Fruit fly (Drosophila melanogaster) whole organism, prepupa: ENCODE data around the gene Or85e.

Experiments
- Blimp-1 ChIP-seq: fragments of 200-800 bp; sonication (Bioruptor generic); optimal IDR thresholded peaks from 3 replicates; lab custom pipeline; 2017; ENCODE audit warnings: missing biosample characterization, missing genetic modification characterization, mild to moderate bottlenecking, moderate library complexity, missing genetic modification reagents
- CG10631 ChIP-seq: fragments of 200-800 bp; sonication (Bioruptor generic); optimal IDR thresholded peaks from 2 replicates; lab custom pipeline; 2016; ENCODE audit warnings: missing biosample characterization, missing genetic modification characterization
- CG11294 ChIP-seq: fragments of 200-800 bp; sonication (Bioruptor generic); IDR thresholded peaks from 2 replicates; pipeline ENCODE4 v1.3.6; 2022; ENCODE audit warnings: missing biosample characterization, missing genetic modification characterization
- CG15336 ChIP-seq: fragments of 200-800 bp; sonication (Bioruptor generic); IDR thresholded peaks from 2 replicates; pipeline ENCODE4 v1.3.6; 2022; ENCODE audit warnings: missing biosample characterization, missing genetic modification characterization
- CG1621 ChIP-seq: fragments of 200-800 bp; sonication (Bioruptor generic); optimal IDR thresholded peaks from 3 replicates; lab custom pipeline; 2018; ENCODE audit warnings: missing biosample characterization, mild to moderate bottlenecking, missing genetic modification characterization
- CG16779 ChIP-seq: fragments of 200-800 bp; sonication (Bioruptor generic); optimal IDR thresholded peaks from 3 replicates; lab custom pipeline; 2017; ENCODE audit warnings: missing biosample characterization, mild to moderate bottlenecking, missing genetic modification characterization
- CG31627 ChIP-seq: fragments of 200-800 bp; sonication (Bioruptor generic); optimal IDR thresholded peaks from 3 replicates; lab custom pipeline; 2016; ENCODE audit warnings: missing biosample characterization, missing genetic modification characterization
- CG32006 ChIP-seq: fragments of 200-800 bp; sonication (Bioruptor generic); optimal IDR thresholded peaks from 3 replicates; lab custom pipeline; 2017; ENCODE audit warnings: missing biosample characterization, mild to moderate bottlenecking, missing genetic modification characterization
- CG4318 ChIP-seq: fragments of 200-800 bp; sonication (Bioruptor generic); optimal IDR thresholded peaks from 3 replicates; lab custom pipeline; 2017; ENCODE audit warnings: missing biosample characterization, mild to moderate bottlenecking, missing genetic modification characterization
- CG6163 ChIP-seq: fragments of 200-800 bp; sonication (Bioruptor generic); IDR thresholded peaks from 3 replicates; pipeline ENCODE4 v1.3.6; 2022; ENCODE audit warnings: missing biosample characterization, missing genetic modification characterization
- CG6276 ChIP-seq: fragments of 200-800 bp; sonication (Bioruptor generic); optimal IDR thresholded peaks from 2 replicates; lab custom pipeline; 2017; ENCODE audit warnings: missing biosample characterization, mild to moderate bottlenecking, missing genetic modification characterization
- CG6792 ChIP-seq: fragments of 200-800 bp; sonication (Bioruptor generic); optimal IDR thresholded peaks from 3 replicates; lab custom pipeline; 2016; ENCODE audit warnings: missing biosample characterization, missing genetic modification characterization
- CG6854 ChIP-seq: fragments of 200-800 bp; sonication (Bioruptor generic); optimal IDR thresholded peaks from 2 replicates; lab custom pipeline; 2017; ENCODE audit warnings: missing biosample characterization, mild to moderate bottlenecking, missing genetic modification characterization
- CG7368 ChIP-seq: fragments of 200-800 bp; sonication (Bioruptor generic); optimal IDR thresholded peaks from 3 replicates; lab custom pipeline; 2016; ENCODE audit warnings: missing biosample characterization, missing genetic modification characterization
- CG8119 ChIP-seq: fragments of 200-800 bp; sonication (Bioruptor generic); IDR thresholded peaks from 3 replicates; pipeline ENCODE4 v1.3.6; 2022; ENCODE audit warnings: missing biosample characterization, missing genetic modification characterization
- CG8319 ChIP-seq: fragments of 200-800 bp; sonication (Bioruptor generic); optimal IDR thresholded peaks from 3 replicates; lab custom pipeline; 2016; ENCODE audit warnings: missing biosample characterization, missing genetic modification characterization
- CG9139 ChIP-seq: fragments of 200-800 bp; sonication (Bioruptor generic); optimal IDR thresholded peaks from 3 replicates; lab custom pipeline; 2017; ENCODE audit warnings: missing biosample characterization, mild to moderate bottlenecking, missing genetic modification characterization
- Eip75B ChIP-seq: fragments of 200-800 bp; sonication (Bioruptor generic); optimal IDR thresholded peaks from 3 replicates; lab custom pipeline; 2016; ENCODE audit warnings: missing biosample characterization, missing genetic modification characterization
- Eip78C ChIP-seq: fragments of 200-800 bp; sonication (Bioruptor generic); peaks from one replicate; lab custom pipeline; 2016; ENCODE audit warnings: missing biosample characterization, missing genetic modification characterization
- Ets21C ChIP-seq: fragments of 200-800 bp; sonication (Bioruptor generic); optimal IDR thresholded peaks from 3 replicates; lab custom pipeline; 2016; ENCODE audit warnings: missing biosample characterization, missing genetic modification characterization
- Ets96B ChIP-seq: fragments of 200-800 bp; optimal IDR thresholded peaks from 2 replicates; lab custom pipeline; 2019; ENCODE audit warnings: missing biosample characterization, mild to moderate bottlenecking, missing genetic modification characterization, moderate library complexity
- Hr39 ChIP-seq: fragments of 200-800 bp; sonication (Bioruptor generic); optimal IDR thresholded peaks from 2 replicates; lab custom pipeline; 2016; ENCODE audit warnings: missing biosample characterization, missing genetic modification characterization
- Hr4 ChIP-seq: fragments of 200-800 bp; sonication (Bioruptor generic); optimal IDR thresholded peaks from 3 replicates; lab custom pipeline; 2016; ENCODE audit warnings: missing biosample characterization, missing genetic modification characterization
- OdsH ChIP-seq: fragments of 200-800 bp; sonication (Bioruptor generic); optimal IDR thresholded peaks from 3 replicates; lab custom pipeline; 2016; ENCODE audit warnings: missing biosample characterization, missing genetic modification characterization
- Smox ChIP-seq: fragments of 200-800 bp; sonication (Bioruptor generic); optimal IDR thresholded peaks from 3 replicates; lab custom pipeline; 2016; ENCODE audit warnings: missing biosample characterization, missing genetic modification characterization
- Sox14 ChIP-seq: fragments of 200-800 bp; sonication (Bioruptor generic); optimal IDR thresholded peaks from 3 replicates; lab custom pipeline; 2016; ENCODE audit warnings: missing biosample characterization, missing genetic modification characterization
- Sox15 ChIP-seq: fragments of 200-800 bp; sonication (Bioruptor generic); optimal IDR thresholded peaks from 3 replicates; lab custom pipeline; 2016; ENCODE audit warnings: missing biosample characterization, missing genetic modification characterization
- achi ChIP-seq: fragments of 200-800 bp; sonication (Bioruptor generic); optimal IDR thresholded peaks from 3 replicates; lab custom pipeline; 2016; ENCODE audit warnings: missing biosample characterization, missing genetic modification characterization
- acj6 ChIP-seq: fragments of 200-800 bp; sonication (Bioruptor generic); optimal IDR thresholded peaks from 3 replicates; lab custom pipeline; 2016; ENCODE audit warnings: missing biosample characterization, missing genetic modification characterization
- cyc ChIP-seq: fragments of 200-800 bp; sonication (Bioruptor generic); optimal IDR thresholded peaks from 3 replicates; lab custom pipeline; 2016; ENCODE audit warnings: missing biosample characterization, missing genetic modification characterization
- dac ChIP-seq: fragments of 200-800 bp; sonication (Bioruptor generic); optimal IDR thresholded peaks from 2 replicates; lab custom pipeline; 2017; ENCODE audit warnings: missing biosample characterization, mild to moderate bottlenecking, missing genetic modification characterization
- dsx ChIP-seq: fragments of 200-800 bp; optimal IDR thresholded peaks from 3 replicates; lab custom pipeline; 2019; ENCODE audit warnings: missing biosample characterization, mild to moderate bottlenecking, missing genetic modification characterization, moderate library complexity; ENCODE audit not compliant: poor library complexity, severe bottlenecking
- eg ChIP-seq: fragments of 200-800 bp; sonication (Bioruptor generic); IDR thresholded peaks from 3 replicates; pipeline ENCODE4 v1.3.6; 2022; ENCODE audit warnings: missing biosample characterization, missing genetic modification characterization
- esn ChIP-seq: fragments of 200-800 bp; sonication (Bioruptor generic); optimal IDR thresholded peaks from 2 replicates; lab custom pipeline; 2016; ENCODE audit warnings: missing biosample characterization, mild to moderate bottlenecking, missing genetic modification characterization, moderate library complexity
- fd59A ChIP-seq: fragments of 200-800 bp; sonication (Bioruptor generic); optimal IDR thresholded peaks from 2 replicates; lab custom pipeline; 2017; ENCODE audit warnings: missing biosample characterization, mild to moderate bottlenecking, missing genetic modification characterization, missing genetic modification reagents
- fd85E ChIP-seq: fragments of 200-800 bp; sonication (Bioruptor generic); optimal IDR thresholded peaks from 3 replicates; lab custom pipeline; 2016; ENCODE audit warnings: missing biosample characterization, missing genetic modification characterization
- fkh ChIP-seq: fragments of 200-800 bp; sonication (Bioruptor generic); optimal IDR thresholded peaks from 3 replicates; lab custom pipeline; 2017; ENCODE audit warnings: missing biosample characterization, mild to moderate bottlenecking, missing genetic modification characterization, moderate library complexity
- lz ChIP-seq: fragments of 200-800 bp; sonication (Bioruptor generic); optimal IDR thresholded peaks from 3 replicates; lab custom pipeline; 2016; ENCODE audit warnings: missing biosample characterization, missing genetic modification characterization
- net ChIP-seq: fragments of 200-800 bp; sonication (Bioruptor generic); optimal IDR thresholded peaks from 3 replicates; lab custom pipeline; 2016; ENCODE audit warnings: missing biosample characterization, missing genetic modification characterization
- pdm3 ChIP-seq: fragments of 200-800 bp; sonication (Bioruptor generic); optimal IDR thresholded peaks from 3 replicates; lab custom pipeline; 2016; ENCODE audit warnings: missing biosample characterization, missing genetic modification characterization
- ss ChIP-seq, 2 experiments: fragments of 200-800 bp; sonication (Bioruptor generic); optimal IDR thresholded peaks; 2 replicates in 1 of 2; 3 replicates in 1 of 2; lab custom pipeline; 2017 to 2018; ENCODE audit warnings: mild to moderate bottlenecking in 2 of 2, missing biosample characterization in 2 of 2, missing genetic modification characterization in 2 of 2, moderate library complexity in 1 of 2
- svp ChIP-seq: fragments of 200-800 bp; sonication (Bioruptor generic); peaks from one replicate; lab custom pipeline; 2016; ENCODE audit warnings: missing biosample characterization, missing genetic modification characterization
- topi ChIP-seq: fragments of 200-800 bp; sonication (Bioruptor generic); optimal IDR thresholded peaks from 3 replicates; lab custom pipeline; 2016; ENCODE audit warnings: missing biosample characterization, missing genetic modification characterization
- vri ChIP-seq: fragments of 200-800 bp; sonication (Bioruptor generic); optimal IDR thresholded peaks from 3 replicates; lab custom pipeline; 2016; ENCODE audit warnings: missing biosample characterization, mild to moderate bottlenecking, missing genetic modification characterization

Or85e gene

DNA sequence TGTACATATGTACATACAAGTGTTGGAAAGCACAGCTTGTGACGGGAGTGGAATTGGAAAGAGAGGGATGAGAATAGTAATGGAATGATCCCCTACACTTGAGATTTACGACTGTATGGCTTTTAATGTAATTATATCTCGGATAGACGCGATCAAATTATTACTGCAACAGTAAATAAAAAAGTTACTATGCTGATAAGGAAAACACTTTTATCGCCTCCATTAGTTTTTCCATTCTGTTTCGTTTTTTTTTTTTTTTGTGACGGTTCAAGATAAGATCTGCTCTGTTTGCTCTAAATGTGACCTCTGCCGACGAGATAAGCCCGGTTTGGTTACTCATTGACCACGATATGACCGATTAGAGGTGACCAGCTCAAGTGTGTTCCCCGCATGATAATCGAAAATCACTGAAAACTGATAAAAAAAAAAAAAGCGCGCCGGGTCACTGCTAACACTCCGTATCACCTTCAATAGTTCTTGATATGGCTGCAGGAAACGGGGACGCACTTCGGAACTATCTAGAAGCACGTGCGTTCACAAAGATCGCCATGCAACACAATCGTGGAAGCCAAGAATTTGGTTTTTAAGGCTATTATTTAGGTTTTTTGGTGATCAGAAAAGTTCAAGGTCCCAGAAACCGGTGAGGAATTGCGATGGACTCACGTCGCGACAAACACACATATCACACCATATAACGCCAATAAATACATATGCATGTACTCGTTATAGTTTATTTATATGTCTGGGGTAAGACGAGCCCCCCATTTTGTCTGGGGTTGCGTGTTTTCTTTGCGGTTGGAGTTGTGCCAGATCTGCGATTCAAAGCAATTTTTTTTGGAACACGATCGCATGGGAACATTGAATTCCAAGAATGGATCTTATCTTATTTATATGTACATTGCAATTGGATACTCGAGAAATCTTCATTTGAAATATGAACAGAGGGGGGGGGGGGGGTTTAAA lies 35.1 kb upstream of the Or85e start, which contains the start of gene p (continued):
- TF ChIP-seq Ets96B (tag; lab: Kevin White, UChicago) (no peak), CG7368 (peak; percentile 73), CG4318 (no peak), ss (GFP tag; optimal IDR thresholded peaks at IDR 0.05; lab: Kevin White, UChicago) (peak in 1 of 2 experiments; percentile 66), Smox (GFP tag; lab: Kevin White, UChicago) (peak; percentile 40), CG16779 (peak; percentile 33), achi (GFP tag; lab: Kevin White, UChicago) (peak; percentile 71), topi (peak; percentile 55), cyc (peak; percentile 60), svp (peak; percentile 92), fd59A (no peak)

DNA sequence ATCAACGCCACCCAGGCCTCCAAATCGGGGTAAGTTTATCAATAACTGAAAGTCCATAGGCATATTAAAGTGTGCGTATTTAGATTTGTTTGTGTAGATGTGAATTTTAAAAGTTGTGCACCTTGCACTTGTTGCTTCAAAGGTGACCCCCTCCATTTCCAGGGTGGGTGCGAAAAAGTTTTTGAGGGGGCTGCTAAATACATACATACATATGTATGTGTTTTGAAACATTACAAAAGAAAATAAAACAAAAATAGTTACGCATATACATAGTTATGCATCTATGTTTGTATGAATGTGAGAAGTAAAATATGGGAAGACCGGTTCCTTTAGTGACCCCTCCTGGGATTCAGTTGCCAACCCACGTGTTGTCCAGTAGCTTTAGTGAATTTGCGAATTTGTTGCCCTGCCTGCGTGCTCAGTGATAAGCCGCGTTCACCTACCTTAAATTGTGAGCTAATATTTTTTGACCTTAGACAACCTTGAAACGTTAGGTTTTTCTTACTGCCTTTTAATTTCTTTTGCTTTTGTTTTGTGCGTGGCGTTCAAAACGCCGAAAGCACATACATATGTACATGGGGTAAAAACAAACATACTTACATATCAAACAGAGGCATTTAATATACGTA lies 34.3 kb upstream of the Or85e start:
- peak; percentile 17 for TF ChIP-seq Sox15
- peak; percentile 39 for TF ChIP-seq Hr39 (GFP tag; lab: Kevin White, UChicago)
- peak; percentile 10 for TF ChIP-seq Hr4
- peak; percentile 13 for TF ChIP-seq Sox14
- TF ChIP-seq CG11294 (GFP tag; lab: Robert Waterston, UW), result peak; percentile 40; the same call in 1 of the 2 replicates
- TF ChIP-seq pdm3, result no peak
- TF ChIP-seq eg (GFP tag; lab: Robert Waterston, UW), result peak; percentile 64
- no peak for TF ChIP-seq OdsH (GFP tag; lab: Kevin White, UChicago)
- TF ChIP-seq CG6792 (GFP tag; lab: Kevin White, UChicago), result no peak
- TF ChIP-seq CG8119 (GFP tag; lab: Robert Waterston, UW), result peak; percentile 32; the same call in 2 of the 3 replicates
- TF ChIP-seq Ets96B (tag; lab: Kevin White, UChicago), result peak; percentile 39
- TF ChIP-seq CG8319 (GFP tag; lab: Kevin White, UChicago), result peak; percentile 40
- TF ChIP-seq CG9139 (GFP tag; lab: Kevin White, UChicago), result no peak
- TF ChIP-seq CG1621 (tag; lab: Kevin White, UChicago), result no peak
- TF ChIP-seq CG31627, result peak; percentile 24
- TF ChIP-seq fd85E, result no peak
- TF ChIP-seq CG6163, result peak; percentile 71
- peak; percentile 4 for TF ChIP-seq Eip78C
- TF ChIP-seq vri (GFP tag; lab: Kevin White, UChicago), result no peak
- TF ChIP-seq CG15336 (GFP tag; lab: Robert Waterston, UW), result peak; percentile 41
- peak; percentile 9 for TF ChIP-seq Eip75B
- peak; percentile 41 for TF ChIP-seq acj6 (GFP tag; lab: Kevin White, UChicago)
- no peak for TF ChIP-seq CG7368
- TF ChIP-seq CG10631 (GFP tag; lab: Kevin White, UChicago), result peak; percentile 8
- peak; percentile 74 for TF ChIP-seq svp
- no peak for TF ChIP-seq esn (GFP tag; lab: Kevin White, UChicago)

DNA sequence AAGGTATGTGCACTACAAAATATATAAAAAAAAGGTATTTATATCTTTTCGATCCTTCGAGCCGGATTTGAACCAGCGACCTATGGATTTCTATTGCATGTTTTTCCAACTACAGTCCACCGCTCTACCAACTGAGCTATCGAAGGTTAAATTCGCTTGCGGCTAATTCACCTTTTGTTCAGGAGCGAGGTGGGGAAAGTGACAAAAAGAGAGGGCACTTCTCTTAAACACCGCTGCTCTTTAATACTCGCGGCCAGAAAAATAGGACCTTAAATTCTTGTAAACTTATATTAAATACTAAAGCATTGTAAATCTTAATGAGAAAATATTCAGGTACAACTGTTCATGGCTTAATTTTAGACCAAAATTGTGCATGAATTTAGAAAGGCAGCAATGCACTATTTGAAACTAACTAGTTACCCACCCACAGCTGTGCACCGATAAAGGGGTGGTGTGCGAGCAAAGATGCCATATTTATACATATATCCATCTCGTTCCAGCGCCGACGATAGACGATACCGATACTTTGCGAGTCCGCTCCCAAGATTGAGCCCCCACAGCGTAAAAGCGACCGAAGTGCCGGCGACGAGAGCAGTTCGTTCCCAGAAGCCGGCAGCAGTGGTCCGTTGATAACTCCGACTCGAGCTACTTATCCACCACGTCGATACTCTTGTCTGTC lies 33.5 kb upstream of the Or85e start:
- peak; percentile 99 for TF ChIP-seq Ets96B (tag; lab: Kevin White, UChicago)
- TF ChIP-seq Hr4, result peak; percentile 99
- TF ChIP-seq cyc, result peak; percentile 97
- peak; percentile 98 for TF ChIP-seq CG6276 (GFP tag; lab: Kevin White, UChicago)
- peak; percentile 97 for TF ChIP-seq dsx (GFP tag; lab: Kevin White, UChicago)
- peak; percentile 94 for TF ChIP-seq CG8319 (GFP tag; lab: Kevin White, UChicago)
- TF ChIP-seq OdsH (GFP tag; lab: Kevin White, UChicago), result peak; percentile 98
- peak; percentile 94 for TF ChIP-seq Ets21C (GFP tag; lab: Kevin White, UChicago)
- peak; percentile 94 for TF ChIP-seq fd85E
- peak; percentile 98 for TF ChIP-seq Eip75B
- peak; percentile 94 for TF ChIP-seq dac
- TF ChIP-seq fkh (GFP tag; lab: Kevin White, UChicago), result peak; percentile 80
- TF ChIP-seq Hr39 (GFP tag; lab: Kevin White, UChicago), result peak; percentile 96
- peak; percentile 99 for TF ChIP-seq esn (GFP tag; lab: Kevin White, UChicago)
- peak; percentile 97 for TF ChIP-seq CG16779
- peak; percentile 98 for TF ChIP-seq lz (GFP tag; lab: Kevin White, UChicago)
- TF ChIP-seq CG32006 (GFP tag; lab: Kevin White, UChicago), result peak; percentile 98
- peak; percentile 99 for TF ChIP-seq net
- TF ChIP-seq CG6854, result peak; percentile 94
- TF ChIP-seq Blimp-1, result peak; percentile 88
- TF ChIP-seq CG31627, result peak; percentile 97
